Worm (Caenorhabditis elegans): ENCODE results near the gene C06A6.4.
A peak's percentile ranks its signal among the peaks of the same experiment; 100 is the strongest.

The C06A6.4 gene

DNA sequence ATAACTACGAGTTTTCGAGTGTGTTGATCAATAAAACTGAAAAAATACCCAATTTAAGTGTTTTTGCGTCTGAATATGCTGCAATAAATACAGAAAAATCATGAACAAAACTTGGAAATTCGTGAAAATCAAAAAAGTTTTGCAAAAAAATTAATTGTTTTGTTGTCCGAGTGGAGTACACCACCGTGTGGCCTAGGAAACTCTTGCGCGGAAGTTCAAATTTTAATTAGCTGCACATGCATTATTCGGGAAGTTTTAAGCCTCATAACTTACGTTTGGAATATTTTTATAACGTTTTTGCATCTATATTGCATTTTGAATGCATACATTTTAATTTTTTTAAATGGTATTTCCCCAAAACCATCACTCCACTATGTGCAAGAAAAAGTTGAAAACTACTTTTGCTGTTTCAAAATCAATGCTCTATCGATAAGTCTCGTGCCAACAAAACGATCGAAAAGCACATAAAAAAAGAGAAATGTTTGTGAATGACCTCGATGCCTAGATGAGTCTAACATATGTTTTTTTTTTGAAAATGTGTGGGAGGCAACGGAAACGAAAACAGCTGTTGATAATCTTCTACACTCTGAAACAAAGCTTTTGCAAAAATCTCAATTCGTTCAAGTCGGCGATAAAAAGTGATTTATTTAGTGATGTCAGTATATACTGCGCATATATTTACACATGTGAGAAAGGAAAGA is 12.5 kb downstream of the C06A6.4 start (continued):
- TF ChIP-seq unc-86 (tag; optimal IDR thresholded peaks at IDR 0.05) (no peak), lsy-2 (tag; optimal IDR thresholded peaks at IDR 0.05) (peak; percentile 10 to 53), pax-3 (tag; optimal IDR thresholded peaks at IDR 0.05) (peak; percentile 53), ceh-90 (tag; optimal IDR thresholded peaks at IDR 0.05) (peak; percentile 82), snpc-4 (tag; optimal IDR thresholded peaks at IDR 0.05) (no peak), snu-23 (GFP tag; optimal IDR thresholded peaks at IDR 0.05) (peak; percentile 44), nhr-47 (tag; optimal IDR thresholded peaks at IDR 0.05) (peak; percentile 68), ceh-88 (GFP tag; IDR thresholded peaks at IDR 0.05) (no peak; the same call in 1 of the 2 replicates), fkh-10 (GFP tag; optimal IDR thresholded peaks at IDR 0.05) (no peak), lin-13 (GFP tag; optimal IDR thresholded peaks at IDR 0.05) (no peak), tlp-1 (tag; optimal IDR thresholded peaks at IDR 0.05) (no peak), unc-62 (GFP tag; optimal IDR thresholded peaks at IDR 0.05) (no peak), isw-1 (GFP tag; IDR thresholded peaks at IDR 0.05) (peak; percentile 5; the same call in 1 of the 2 replicates), unc-130 (tag; optimal IDR thresholded peaks at IDR 0.05) (peak; percentile 3), hlh-17 (GFP tag; optimal IDR thresholded peaks at IDR 0.05; ENCODE audit: borderline replicate concordance) (no peak), ceh-63 (GFP tag; optimal IDR thresholded peaks at IDR 0.05) (no peak), sox-4 (tag; optimal IDR thresholded peaks at IDR 0.05) (peak; percentile 64), swsn-7 (tag; optimal IDR thresholded peaks at IDR 0.05) (peak; percentile 53), lin-15B (tag; optimal IDR thresholded peaks at IDR 0.05) (no peak), nhr-90 (tag; optimal IDR thresholded peaks at IDR 0.05; ENCODE audit: poor library complexity) (peak; percentile 79), aly-2 (tag; optimal IDR thresholded peaks at IDR 0.05) (no peak), mep-1 (tag; optimal IDR thresholded peaks at IDR 0.05) (no peak), ceh-8 (GFP tag; optimal IDR thresholded peaks at IDR 0.05) (no peak), efl-1 (optimal IDR thresholded peaks at IDR 0.05) (peak; percentile 53 to 89), efl-1 (GFP tag; optimal IDR thresholded peaks at IDR 0.05 in 1 of 2) (peak; percentile 87 to 99), dsc-1 (tag; optimal IDR thresholded peaks at IDR 0.05) (peak; percentile 66), nhr-12 (tag; optimal IDR thresholded peaks at IDR 0.05) (no peak), nhr-11 (tag; optimal IDR thresholded peaks at IDR 0.05) (no peak), lin-35 (GFP tag; optimal IDR thresholded peaks at IDR 0.05) (peak; percentile 74 to 93), irx-1 (tag; optimal IDR thresholded peaks at IDR 0.05) (peak; percentile 69), C04F5.9 (tag; optimal IDR thresholded peaks at IDR 0.05) (peak; percentile 40), sptf-1 (tag; optimal IDR thresholded peaks at IDR 0.05) (no peak), ztf-4 (tag; optimal IDR thresholded peaks at IDR 0.05) (no peak), jun-1 (tag; optimal IDR thresholded peaks at IDR 0.05) (no peak), hlh-4 (tag; optimal IDR thresholded peaks at IDR 0.05) (no peak), fkh-8 (tag; optimal IDR thresholded peaks at IDR 0.05) (no peak), F16B12.6 (tag; optimal IDR thresholded peaks at IDR 0.05) (no peak), grh-1 (GFP tag; IDR thresholded peaks at IDR 0.05) (peak; percentile 73), ets-5 (GFP tag; IDR thresholded peaks at IDR 0.05) (no peak), Y116A8C.19 (tag; optimal IDR thresholded peaks at IDR 0.05; ENCODE audit: borderline replicate concordance) (peak; percentile 6), rnt-1 (tag; optimal IDR thresholded peaks at IDR 0.05) (peak; percentile 86), elt-2 (tag; optimal IDR thresholded peaks at IDR 0.05) (peak; percentile 22), ztf-11 (tag; optimal IDR thresholded peaks at IDR 0.05) (peak in 1 of 2 experiments; percentile 71), zip-4 (GFP tag; optimal IDR thresholded peaks at IDR 0.05) (no peak), lir-3 (tag; optimal IDR thresholded peaks at IDR 0.05; ENCODE audit: poor library complexity) (peak; percentile 73), unc-30 (tag; optimal IDR thresholded peaks at IDR 0.05) (no peak), sup-37 (GFP tag; optimal IDR thresholded peaks at IDR 0.05) (no peak), zag-1 (tag; optimal IDR thresholded peaks at IDR 0.05) (no peak), ces-1 (GFP tag; optimal IDR thresholded peaks at IDR 0.05) (no peak), nhr-85 (tag) (peak; percentile 91), nhr-71 (tag; optimal IDR thresholded peaks at IDR 0.05) (peak; percentile 56), aha-1 (tag; optimal IDR thresholded peaks at IDR 0.05) (no peak), xbp-1 (tag; optimal IDR thresholded peaks at IDR 0.05) (peak; percentile 49)

Data from whole organism, L1 larva.